Worm (Caenorhabditis elegans): Measurements from ENCODE around the gene M163.10.
A peak's percentile ranks its signal among the peaks of the same experiment; 100 is the strongest.

The M163.10 gene

DNA sequence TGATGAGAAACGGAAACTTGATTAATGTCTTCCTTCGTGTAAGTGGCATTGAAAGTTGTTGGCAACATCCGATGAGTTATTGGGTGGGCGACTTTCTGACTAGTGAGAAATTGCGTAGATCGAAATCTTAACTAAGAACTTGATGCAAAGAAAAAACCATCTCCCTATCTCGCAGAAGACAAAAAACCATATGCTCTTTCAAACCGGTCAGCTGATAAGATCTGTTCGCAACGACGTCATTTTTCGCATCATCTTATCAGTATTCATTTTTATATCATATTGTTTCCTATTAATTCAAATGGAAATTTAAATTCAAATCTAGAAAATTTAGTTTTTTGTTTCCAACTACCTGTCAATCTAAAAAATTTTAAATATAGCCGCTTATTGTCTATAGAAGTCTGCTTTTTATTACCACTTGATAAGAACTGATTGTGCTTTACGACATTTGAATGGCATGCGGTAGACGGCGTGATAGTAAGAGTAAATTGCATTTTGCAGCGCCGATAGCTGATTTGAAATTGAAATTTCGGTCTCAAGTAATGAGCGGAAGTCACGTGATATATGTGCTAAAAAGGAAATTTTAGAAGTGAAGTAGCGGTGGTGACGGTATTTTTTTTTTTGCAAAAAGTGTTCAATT is 29.8 kb downstream of the M163.10 start (continued):
- TF ChIP-seq lin-40 (tag; optimal IDR thresholded peaks at IDR 0.05) (peak; percentile 69), Y53F4B.3 (GFP tag; IDR thresholded peaks at IDR 0.05) (no peak), C17E4.6 (GFP tag; IDR thresholded peaks at IDR 0.05) (no peak), nhr-90 (tag; optimal IDR thresholded peaks at IDR 0.05) (peak; percentile 40), tlf-1 (GFP tag; optimal IDR thresholded peaks at IDR 0.05) (peak; percentile 72), snpc-4 (GFP tag; optimal IDR thresholded peaks at IDR 0.05) (no peak), snpc-4 (tag; optimal IDR thresholded peaks at IDR 0.05) (peak in 3 of 4 experiments; percentile 0 to 42 (median 28)), F22D6.2 (tag; optimal IDR thresholded peaks at IDR 0.05) (peak; percentile 24), mcd-1 (GFP tag; IDR thresholded peaks at IDR 0.05) (no peak), akir-1 (GFP tag; optimal IDR thresholded peaks at IDR 0.05) (no peak), nfyb-1 (GFP tag; IDR thresholded peaks at IDR 0.05) (no peak), hsf-1 (GFP tag; IDR thresholded peaks at IDR 0.05) (no peak), hlh-12 (tag; optimal IDR thresholded peaks at IDR 0.05) (no peak), atf-7 (tag; optimal IDR thresholded peaks at IDR 0.05) (peak; percentile 92), dox-1 (GFP tag; IDR thresholded peaks at IDR 0.05) (no peak), B0336.3 (GFP tag; IDR thresholded peaks at IDR 0.05) (peak; percentile 51; the same call in 1 of the 2 replicates)

DNA sequence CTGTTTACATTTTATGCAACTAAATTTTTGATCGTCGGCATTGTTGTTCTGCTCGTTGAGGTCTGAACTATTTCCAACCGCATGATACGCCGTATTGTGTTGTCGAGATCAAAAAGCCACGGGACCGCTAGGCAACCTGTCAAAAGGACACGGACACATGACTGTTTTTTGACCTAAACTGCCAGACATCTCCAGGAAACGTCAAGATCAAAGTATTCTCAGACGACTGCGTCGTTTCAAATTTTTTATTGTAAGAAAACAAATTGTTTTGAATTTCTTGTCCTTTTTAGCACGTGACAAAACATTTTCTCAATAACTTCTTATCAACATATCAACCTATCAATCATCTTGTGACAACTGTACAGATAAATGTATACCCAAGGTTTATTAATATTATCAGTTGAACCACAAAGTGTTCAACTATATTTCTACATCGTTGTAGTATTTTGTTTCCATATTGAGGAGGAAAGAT is 31.4 kb downstream of the M163.10 start:
- TF ChIP-seq sptf-2 (GFP tag; optimal IDR thresholded peaks at IDR 0.05) (no peak), ztf-26 (tag; optimal IDR thresholded peaks at IDR 0.05) (peak; percentile 88), attf-3 (GFP tag; conservative IDR thresholded peaks at IDR 0.05) (no peak), attf-6 (GFP tag; IDR thresholded peaks at IDR 0.05) (no peak), unc-130 (GFP tag; optimal IDR thresholded peaks at IDR 0.05) (no peak), lsy-27 (tag; optimal IDR thresholded peaks at IDR 0.05; ENCODE audit: borderline replicate concordance, insufficient read depth) (no peak), B0336.3 (GFP tag; IDR thresholded peaks at IDR 0.05) (peak; percentile 76; the same call in 1 of the 2 replicates), chd-7 (tag; optimal IDR thresholded peaks at IDR 0.05) (peak; percentile 72), somi-1 (GFP tag; optimal IDR thresholded peaks at IDR 0.05) (peak; percentile 90), gei-17 (GFP tag; optimal IDR thresholded peaks at IDR 0.05) (no peak), rcor-1 (GFP tag; IDR thresholded peaks at IDR 0.05) (no peak), ztf-28 (GFP tag; IDR thresholded peaks at IDR 0.05) (no peak), F55B11.4 (tag; optimal IDR thresholded peaks at IDR 0.05; ENCODE audit: borderline replicate concordance, insufficient read depth) (no peak), ceh-40 (GFP tag; IDR thresholded peaks at IDR 0.05) (no peak), let-526 (GFP tag; IDR thresholded peaks at IDR 0.05) (peak; percentile 74; the same call in 1 of the 2 replicates), efl-1 (GFP tag; optimal IDR thresholded peaks at IDR 0.05) (no peak), B0019.2 (GFP tag; conservative IDR thresholded peaks at IDR 0.05) (no peak), dpff-1 (tag; optimal IDR thresholded peaks at IDR 0.05) (peak; percentile 17), lsl-1 (GFP tag; optimal IDR thresholded peaks at IDR 0.05) (no peak), let-607 (tag; optimal IDR thresholded peaks at IDR 0.05) (peak in 1 of 2 experiments; percentile 46), snpc-1.3 (tag; optimal IDR thresholded peaks at IDR 0.05; ENCODE audit: insufficient read depth) (no peak), K11D2.4 (GFP tag; IDR thresholded peaks at IDR 0.05) (peak; percentile 83), mxl-1 (tag; optimal IDR thresholded peaks at IDR 0.05) (no peak), Y95B8A.8 (GFP tag; IDR thresholded peaks at IDR 0.05) (peak; percentile 61; the same call in 1 of the 2 replicates), snpc-1.1 (tag; optimal IDR thresholded peaks at IDR 0.05; ENCODE audit: insufficient read depth) (no peak), F10E7.11 (tag; optimal IDR thresholded peaks at IDR 0.05) (no peak), egl-18 (GFP tag; IDR thresholded peaks at IDR 0.05) (no peak), hmg-1.2 (GFP tag; IDR thresholded peaks at IDR 0.05) (no peak), bed-2 (GFP tag; IDR thresholded peaks at IDR 0.05) (no peak), F22D6.2 (tag; optimal IDR thresholded peaks at IDR 0.05) (peak; percentile 44), ets-4 (GFP tag; optimal IDR thresholded peaks at IDR 0.05) (no peak), zim-3 (tag; optimal IDR thresholded peaks at IDR 0.05) (peak; percentile 3), madf-8 (GFP tag; conservative IDR thresholded peaks at IDR 0.05) (no peak)

All from whole organism, young adult.